Worm (Caenorhabditis elegans): ENCODE results near the gene K02E10.6.

DNA sequence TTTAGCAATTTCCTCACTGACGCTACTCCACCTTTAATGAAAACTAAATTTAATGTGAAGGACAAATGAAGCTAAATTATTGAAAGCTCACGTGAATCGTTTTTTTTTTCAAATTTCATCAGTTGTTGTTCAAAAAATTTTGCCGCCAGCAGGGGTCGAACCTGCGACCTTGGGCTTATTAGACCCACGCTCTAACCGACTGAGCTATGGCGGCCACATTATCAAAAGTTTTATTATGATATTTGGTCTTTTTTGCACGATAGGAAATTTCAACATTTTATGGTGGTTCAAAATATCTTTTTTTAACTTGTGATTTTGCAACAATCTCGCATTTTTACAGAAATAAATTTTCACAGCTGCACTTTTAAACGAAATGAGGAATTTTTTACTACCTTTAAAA lies 43.5 kb upstream of the K02E10.6 start:
- no peak for TF ChIP-seq unc-86 (tag; optimal IDR thresholded peaks at IDR 0.05)
- no peak for TF ChIP-seq skn-1 (tag; optimal IDR thresholded peaks at IDR 0.05)
- TF ChIP-seq ama-1 (optimal IDR thresholded peaks at IDR 0.05) = no peak
- no peak for TF ChIP-seq nhr-90 (tag; optimal IDR thresholded peaks at IDR 0.05; ENCODE audit: poor library complexity)
- TF ChIP-seq dpl-1 (GFP tag; optimal IDR thresholded peaks at IDR 0.05) = no peak
- TF ChIP-seq ztf-11 (tag; optimal IDR thresholded peaks at IDR 0.05) = no peak
- no peak for TF ChIP-seq mep-1 (tag; optimal IDR thresholded peaks at IDR 0.05)
- TF ChIP-seq mdl-1 (tag; optimal IDR thresholded peaks at IDR 0.05) = no peak
- TF ChIP-seq ceh-82 (tag; optimal IDR thresholded peaks at IDR 0.05) = no peak

All from whole organism, L1 larva.